Worm (Caenorhabditis elegans) whole organism, young adult: Measurements from ENCODE around the gene gar-3.

Experiments
- C06A6.2 ChIP-seq: fragments of 200-800 bp; sonication (Bioruptor generic); conservative IDR thresholded peaks from 2 replicates; pipeline ENCODE4 v1.3.6; 2022; ENCODE audit warnings: missing genetic modification characterization, missing compliant biosample characterization
- F49E8.2 ChIP-seq: sonication (generic microtip); optimal IDR thresholded peaks from 3 replicates; lab custom pipeline; 2017; ENCODE audit warnings: missing genetic modification characterization, mild to moderate bottlenecking, missing compliant biosample characterization, antibody characterized with exemption, moderate library complexity; ENCODE audit not compliant: insufficient read depth
- T07F8.4 ChIP-seq: sonication (generic microtip); optimal IDR thresholded peaks from 2 replicates; lab custom pipeline; 2016; ENCODE audit warnings: mild to moderate bottlenecking, missing genetic modification characterization, moderate library complexity, missing compliant biosample characterization
- Y95B8A.8 ChIP-seq: fragments of 200-800 bp; sonication (Bioruptor generic); IDR thresholded peaks from 2 replicates; pipeline ENCODE4 v1.3.6; 2022; ENCODE audit warnings: missing genetic modification reagents, missing genetic modification characterization, missing compliant biosample characterization
- ama-1 ChIP-seq, 3 experiments: fragments of 150-350 bp in 1 of 3; sonication (generic microtip) in 2 of 3; optimal IDR thresholded peaks; 2 replicates each; lab custom pipeline; 2014 to 2018; ENCODE audit warnings: missing biosample characterization in 2 of 3, missing genetic modification characterization in 2 of 3, missing genetic modification reagents in 2 of 3
- him-1 ChIP-seq: sonication (generic microtip); optimal IDR thresholded peaks from 2 replicates; lab custom pipeline; 2016; ENCODE audit warnings: missing genotype, missing genetic modification reagents, missing genetic modification characterization, missing compliant biosample characterization
- nhr-80 ChIP-seq: sonication (generic microtip); optimal IDR thresholded peaks from 2 replicates; lab custom pipeline; 2016; ENCODE audit warnings: missing genetic modification characterization, missing compliant biosample characterization
- snpc-4 ChIP-seq, 5 experiments: fragments of 150-350 bp in 1 of 5; sonication (generic microtip) in 4 of 5; optimal IDR thresholded peaks; 2 replicates each; lab custom pipeline; 2014 to 2018; ENCODE audit warnings: missing genetic modification characterization in 5 of 5, missing biosample characterization in 3 of 5, antibody characterized with exemption in 2 of 5, mild to moderate bottlenecking in 2 of 5, missing compliant biosample characterization in 2 of 5, missing genotype in 2 of 5, moderate library complexity in 2 of 5, missing genetic modification reagents in 1 of 5
- unc-62 ChIP-seq: fragments of 150-350 bp; optimal IDR thresholded peaks from 2 replicates; lab custom pipeline; 2014; ENCODE audit warnings: missing biosample characterization, missing genetic modification reagents, missing genetic modification characterization

DNA sequence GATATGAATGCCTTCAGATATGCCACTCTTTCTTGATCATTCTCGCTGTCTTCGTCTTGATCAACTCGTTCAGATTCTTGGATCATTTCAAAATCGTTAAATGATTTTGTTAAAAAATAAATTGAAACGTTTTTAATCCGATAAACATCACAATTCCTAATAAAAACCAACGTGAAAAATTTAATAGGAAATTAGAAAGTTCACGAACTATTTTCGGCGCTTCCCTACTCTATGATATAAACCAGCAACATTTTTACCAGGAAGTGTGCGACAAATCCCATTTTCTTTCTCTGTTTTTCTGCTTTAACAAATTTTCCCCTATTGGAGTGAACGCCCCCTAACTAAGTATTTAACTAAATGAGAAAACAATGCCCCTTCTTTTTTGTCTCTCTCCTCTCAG, 5.8 kb upstream of the gar-3 start, which contains the start of gene Y40H4A.2:
- no peak for TF ChIP-seq F49E8.2
- no peak for TF ChIP-seq him-1 (tag; lab: Kevin White, UChicago)
- no peak for TF ChIP-seq unc-62 (GFP tag; lab: Kevin White, UChicago)
- no peak for TF ChIP-seq T07F8.4 (tag; lab: Kevin White, UChicago)
- no peak for TF ChIP-seq Y95B8A.8 (GFP tag; lab: Robert Waterston, UW)
- TF ChIP-seq snpc-4 (GFP tag; optimal IDR thresholded peaks at IDR 0.05; lab: Kevin White, UChicago): no peak
- no peak for TF ChIP-seq snpc-4 (tag; optimal IDR thresholded peaks at IDR 0.05; lab: Kevin White, UChicago)
- no peak for TF ChIP-seq nhr-80 (tag; lab: Kevin White, UChicago)
- TF ChIP-seq ama-1 (optimal IDR thresholded peaks at IDR 0.05; lab: Kevin White, UChicago): no peak
- no peak for TF ChIP-seq ama-1 (GFP tag; optimal IDR thresholded peaks at IDR 0.05; lab: Kevin White, UChicago)
- TF ChIP-seq C06A6.2 (GFP tag; lab: Robert Waterston, UW): no peak
